Fruit fly (Drosophila melanogaster) whole organism, embryonic: Measurements from ENCODE around the gene Tace.
A peak's percentile ranks its signal among the peaks of the same experiment; 100 is the strongest.

Experiments used
- CG10321 ChIP-seq: fragments of 200-800 bp; sonication (Bioruptor generic); IDR thresholded peaks from 2 replicates; pipeline ENCODE4 v1.3.6; 2022; ENCODE audit warnings: missing biosample characterization, missing genetic modification characterization
- CG10654 ChIP-seq: fragments of 200-800 bp; sonication (Bioruptor generic); optimal IDR thresholded peaks from 2 replicates; lab custom pipeline; 2016; ENCODE audit warnings: missing biosample characterization, missing genetic modification characterization
- CG10979 ChIP-seq: fragments of 200-800 bp; sonication (Bioruptor generic); optimal IDR thresholded peaks from 2 replicates; lab custom pipeline; 2018; ENCODE audit warnings: missing biosample characterization, mild to moderate bottlenecking, missing genetic modification characterization, moderate library complexity
- CG11695 ChIP-seq: fragments of 200-800 bp; sonication (Bioruptor generic); IDR thresholded peaks from 3 replicates; pipeline ENCODE4 v1.3.6; 2022; ENCODE audit warnings: missing biosample characterization, missing genetic modification characterization
- CG12942 ChIP-seq: fragments of 200-800 bp; sonication (Bioruptor generic); optimal IDR thresholded peaks from 3 replicates; lab custom pipeline; 2016; ENCODE audit warnings: missing biosample characterization, missing genetic modification characterization
- CG14667 ChIP-seq: fragments of 200-800 bp; sonication (Bioruptor generic); IDR thresholded peaks from 2 replicates; pipeline ENCODE4 v1.3.6; 2022; ENCODE audit warnings: missing biosample characterization, missing genetic modification characterization
- CG15514 ChIP-seq: fragments of 200-800 bp; sonication (Bioruptor generic); optimal IDR thresholded peaks from 3 replicates; lab custom pipeline; 2017; ENCODE audit warnings: missing biosample characterization, missing genetic modification characterization, mild to moderate bottlenecking, moderate library complexity, missing genetic modification reagents
- CG1832 ChIP-seq: fragments of 200-800 bp; sonication (Bioruptor generic); optimal IDR thresholded peaks from 2 replicates; lab custom pipeline; 2017; ENCODE audit warnings: missing biosample characterization, mild to moderate bottlenecking, missing genetic modification characterization, inconsistent platforms
- CG18599 ChIP-seq: fragments of 200-800 bp; sonication (Bioruptor generic); optimal IDR thresholded peaks from 3 replicates; lab custom pipeline; 2017; ENCODE audit warnings: missing biosample characterization, missing genetic modification characterization, mild to moderate bottlenecking, moderate library complexity, missing genetic modification reagents
- CG33213 ChIP-seq: fragments of 200-800 bp; sonication (Bioruptor generic); optimal IDR thresholded peaks from 3 replicates; lab custom pipeline; 2016; ENCODE audit warnings: missing biosample characterization, missing genetic modification characterization
- CG42726 ChIP-seq: fragments of 200-800 bp; sonication (Bioruptor generic); IDR thresholded peaks from 2 replicates; pipeline ENCODE4 v1.3.6; 2022; ENCODE audit warnings: missing biosample characterization, missing genetic modification characterization; ENCODE audit not compliant: partially characterized antibody
- CG4328 ChIP-seq: fragments of 200-800 bp; sonication (Bioruptor generic); optimal IDR thresholded peaks from 3 replicates; lab custom pipeline; 2017; ENCODE audit warnings: missing biosample characterization, missing genetic modification reagents, missing genetic modification characterization
- CG4404 ChIP-seq: fragments of 200-800 bp; sonication (Bioruptor generic); IDR thresholded peaks from 2 replicates; pipeline ENCODE4 v1.3.6; 2022; ENCODE audit warnings: missing biosample characterization, missing genetic modification characterization
- CG6854 ChIP-seq: fragments of 200-800 bp; sonication (Bioruptor generic); optimal IDR thresholded peaks from 3 replicates; lab custom pipeline; 2017; ENCODE audit warnings: missing biosample characterization, mild to moderate bottlenecking, missing genetic modification characterization
- CG7271 ChIP-seq: fragments of 200-800 bp; sonication (Bioruptor generic); optimal IDR thresholded peaks from 2 replicates; lab custom pipeline; 2018; ENCODE audit warnings: missing biosample characterization, mild to moderate bottlenecking, missing genetic modification characterization, moderate library complexity
- CG7839 ChIP-seq: fragments of 200-800 bp; sonication (Bioruptor generic); optimal IDR thresholded peaks from 3 replicates; lab custom pipeline; 2018; ENCODE audit warnings: missing biosample characterization, mild to moderate bottlenecking, missing genetic modification characterization, moderate library complexity
- CG8290 ChIP-seq, 3 experiments: fragments of 200-800 bp; sonication (Bioruptor generic); optimal IDR thresholded peaks; 2 replicates each; lab custom pipeline; 2016 to 2019; ENCODE audit warnings: missing biosample characterization in 3 of 3, missing genetic modification characterization in 3 of 3, mild to moderate bottlenecking in 2 of 3, moderate library complexity in 1 of 3
- CG9215 ChIP-seq: fragments of 200-800 bp; sonication (Bioruptor generic); IDR thresholded peaks from 2 replicates; pipeline ENCODE4 v1.3.6; 2022; ENCODE audit warnings: missing biosample characterization, missing genetic modification characterization
- CG9797 ChIP-seq: fragments of 200-800 bp; sonication (Bioruptor generic); optimal IDR thresholded peaks from 3 replicates; lab custom pipeline; 2018; ENCODE audit warnings: missing biosample characterization, mild to moderate bottlenecking, missing genetic modification characterization
- Ets65A ChIP-seq: fragments of 200-800 bp; sonication (Bioruptor generic); peaks from one replicate; lab custom pipeline; 2016; ENCODE audit warnings: missing biosample characterization, missing genetic modification characterization
- Fer3 ChIP-seq: fragments of 200-800 bp; sonication (Bioruptor generic); optimal IDR thresholded peaks from 2 replicates; lab custom pipeline; 2018; ENCODE audit warnings: missing biosample characterization, mild to moderate bottlenecking, missing genetic modification characterization, moderate library complexity
- HLH54F ChIP-seq: fragments of 200-800 bp; sonication (Bioruptor generic); optimal IDR thresholded peaks from 3 replicates; lab custom pipeline; 2016; ENCODE audit warnings: missing biosample characterization, missing genetic modification characterization
- Med ChIP-seq: fragments of 200-800 bp; sonication (Bioruptor generic); peaks from one replicate; lab custom pipeline; 2016; ENCODE audit warnings: missing biosample characterization, missing genetic modification characterization, mild to moderate bottlenecking, inconsistent platforms, moderate library complexity
- Meics ChIP-seq: fragments of 200-800 bp; sonication (Bioruptor generic); optimal IDR thresholded peaks from 2 replicates; lab custom pipeline; 2017; ENCODE audit warnings: missing biosample characterization, mild to moderate bottlenecking, missing genetic modification characterization
- Mes4 ChIP-seq: fragments of 200-800 bp; sonication (Bioruptor generic); optimal IDR thresholded peaks from 2 replicates; lab custom pipeline; 2016; ENCODE audit warnings: missing biosample characterization, missing genetic modification characterization
- Ptx1 ChIP-seq: fragments of 200-800 bp; sonication (Bioruptor generic); IDR thresholded peaks from 2 replicates; pipeline ENCODE4 v1.3.6; 2022; ENCODE audit warnings: missing biosample characterization, missing genetic modification characterization
- Rx ChIP-seq: fragments of 200-800 bp; sonication (Bioruptor generic); IDR thresholded peaks from 2 replicates; pipeline ENCODE4 v1.3.6; 2022; ENCODE audit warnings: missing biosample characterization, missing genetic modification characterization
- ac ChIP-seq: fragments of 200-800 bp; sonication (Bioruptor generic); optimal IDR thresholded peaks from 3 replicates; lab custom pipeline; 2017; ENCODE audit warnings: missing biosample characterization, mild to moderate bottlenecking, missing genetic modification characterization
- al ChIP-seq: fragments of 200-800 bp; sonication (Bioruptor generic); IDR thresholded peaks from 2 replicates; pipeline ENCODE4 v1.3.6; 2022; ENCODE audit warnings: missing biosample characterization, missing genetic modification characterization
- cad ChIP-seq: fragments of >200 bp; optimal IDR thresholded peaks from 2 replicates; lab custom pipeline; 2017; ENCODE audit warnings: missing biosample characterization, missing genetic modification characterization
- cato ChIP-seq: fragments of 200-800 bp; sonication (Bioruptor generic); optimal IDR thresholded peaks from 2 replicates; lab custom pipeline; 2016; ENCODE audit warnings: missing biosample characterization, missing genetic modification characterization, borderline replicate concordance
- dysf ChIP-seq: fragments of 200-800 bp; sonication (Bioruptor generic); IDR thresholded peaks from 3 replicates; pipeline ENCODE4 v1.3.6; 2022; ENCODE audit warnings: missing biosample characterization, missing genetic modification characterization
- eve ChIP-seq, 2 experiments: fragments of >200 bp; optimal IDR thresholded peaks; 2 replicates each; lab custom pipeline; 2017; ENCODE audit warnings: missing biosample characterization in 2 of 2, missing genetic modification characterization in 2 of 2
- exex ChIP-seq: fragments of 200-800 bp; sonication (Bioruptor generic); optimal IDR thresholded peaks from 4 replicates; lab custom pipeline; 2018; ENCODE audit warnings: missing biosample characterization, mild to moderate bottlenecking, missing genetic modification characterization, moderate library complexity
- jumu ChIP-seq: fragments of 200-800 bp; sonication (Bioruptor generic); optimal IDR thresholded peaks from 3 replicates; lab custom pipeline; 2016; ENCODE audit warnings: missing biosample characterization, missing genetic modification characterization
- mirr ChIP-seq: fragments of 200-800 bp; sonication (Bioruptor generic); optimal IDR thresholded peaks from 3 replicates; lab custom pipeline; 2018; ENCODE audit warnings: missing biosample characterization, mild to moderate bottlenecking, missing genetic modification characterization
- org-1 ChIP-seq: fragments of 200-800 bp; sonication (Bioruptor generic); optimal IDR thresholded peaks from 2 replicates; lab custom pipeline; 2017; ENCODE audit warnings: missing biosample characterization, missing genetic modification characterization
- otp ChIP-seq: fragments of 200-800 bp; sonication (Bioruptor generic); IDR thresholded peaks from 3 replicates; pipeline ENCODE4, ENCODE4 v1.3.6; 2022; ENCODE audit warnings: missing biosample characterization, missing genetic modification characterization
- phol ChIP-seq: fragments of 200-800 bp; sonication (Bioruptor generic); optimal IDR thresholded peaks from 3 replicates; lab custom pipeline; 2018; ENCODE audit warnings: missing biosample characterization, mild to moderate bottlenecking, missing genetic modification characterization, moderate library complexity
- prd ChIP-seq, 3 experiments: fragments of >200 bp in 2 of 3; fragments of 200-800 bp in 1 of 3; sonication (Bioruptor generic) in 1 of 3; optimal IDR thresholded peaks in 2 of 3; IDR thresholded peaks in 1 of 3; 2 replicates in 2 of 3; 3 replicates in 1 of 3; pipeline versions ENCODE4 v1.3.6 to Lab custom; 2017 to 2022; ENCODE audit warnings: missing biosample characterization in 1 of 3, missing genetic modification characterization in 1 of 3
- pros ChIP-seq: fragments of 200-800 bp; sonication (Bioruptor generic); optimal IDR thresholded peaks from 3 replicates; lab custom pipeline; 2019; ENCODE audit warnings: missing biosample characterization, mild to moderate bottlenecking, missing genetic modification characterization, moderate library complexity
- salm ChIP-seq: fragments of 200-800 bp; sonication (Bioruptor generic); optimal IDR thresholded peaks from 2 replicates; lab custom pipeline; 2018; ENCODE audit warnings: missing biosample characterization, mild to moderate bottlenecking, missing genetic modification characterization
- schlank ChIP-seq: fragments of 200-800 bp; sonication (Bioruptor generic); optimal IDR thresholded peaks from 2 replicates; lab custom pipeline; 2018; ENCODE audit warnings: missing biosample characterization, mild to moderate bottlenecking, missing genetic modification characterization
- slbo ChIP-seq: fragments of 200-800 bp; sonication (Bioruptor generic); IDR thresholded peaks from 2 replicates; pipeline ENCODE4 v1.3.6; 2022; ENCODE audit warnings: missing biosample characterization, missing genetic modification characterization
- stc ChIP-seq: fragments of 200-800 bp; sonication (Bioruptor generic); IDR thresholded peaks from 2 replicates; pipeline ENCODE4 v1.3.6; 2022; ENCODE audit warnings: missing biosample characterization, missing genetic modification characterization
- zen2 ChIP-seq: fragments of 200-800 bp; sonication (Bioruptor generic); IDR thresholded peaks from 3 replicates; pipeline ENCODE4 v1.3.6; 2022; ENCODE audit warnings: missing biosample characterization, missing genetic modification characterization; ENCODE audit not compliant: partially characterized antibody
- zf30C ChIP-seq: fragments of 200-800 bp; sonication (Bioruptor generic); optimal IDR thresholded peaks from 3 replicates; lab custom pipeline; 2018; ENCODE audit warnings: missing biosample characterization, mild to moderate bottlenecking, missing genetic modification characterization

Tace gene

dm6 chr3R:30012602-30013489 is 12.5 kb downstream of the Tace start (continued):
- peak; percentile 42; the same call in 1 of the 3 replicates for TF ChIP-seq otp (GFP tag; lab: Robert Waterston, UW)
- TF ChIP-seq Meics (GFP tag; lab: Kevin White, UChicago), result peak; percentile 46
- TF ChIP-seq org-1 (GFP tag; lab: Kevin White, UChicago), result no peak
- TF ChIP-seq CG10979, result no peak
- TF ChIP-seq stc (GFP tag; lab: Robert Waterston, UW), result 0 out of 2 replicates have a peak, but pooled peaks have one; percentile 25
- TF ChIP-seq HLH54F, result peak; percentile 6
- peak; percentile 48; the same call in 1 of the 2 replicates for TF ChIP-seq slbo (GFP tag; lab: Robert Waterston, UW)
- TF ChIP-seq eve (GFP tag; optimal IDR thresholded peaks at IDR 0.05; lab: Kevin White, UChicago), result no peak
- TF ChIP-seq ac (GFP tag; lab: Kevin White, UChicago), result no peak
- TF ChIP-seq CG4328, result no peak
- no peak for TF ChIP-seq prd (optimal IDR thresholded peaks at IDR 0.05; lab: Kevin White, UChicago)
- TF ChIP-seq prd (GFP tag; IDR thresholded peaks at IDR 0.05; lab: Robert Waterston, UW), result peak; percentile 35; the same call in 1 of the 3 replicates
- peak; percentile 35 for TF ChIP-seq Fer3
- TF ChIP-seq cad (GFP tag; lab: Kevin White, UChicago), result no peak
- TF ChIP-seq zf30C (GFP tag; lab: Kevin White, UChicago), result no peak
- TF ChIP-seq CG10321 (GFP tag; lab: Robert Waterston, UW), result no peak
- TF ChIP-seq CG7271 (tag; lab: Kevin White, UChicago), result no peak
- 0 out of 3 replicates have a peak, but pooled peaks have one; percentile 35 for TF ChIP-seq CG11695 (GFP tag; lab: Robert Waterston, UW)
- TF ChIP-seq exex (tag; lab: Kevin White, UChicago), result peak; percentile 64
- peak; percentile 6 for TF ChIP-seq CG7839
- TF ChIP-seq CG10654 (GFP tag; lab: Kevin White, UChicago), result no peak
- TF ChIP-seq Rx (GFP tag; lab: Robert Waterston, UW), result no peak; the same call in 1 of the 2 replicates
- TF ChIP-seq CG8290 (GFP tag; optimal IDR thresholded peaks at IDR 0.05; lab: Kevin White, UChicago), result no peak
- peak in 1 of 2 experiments; percentile 44 for TF ChIP-seq CG8290 (tag; optimal IDR thresholded peaks at IDR 0.05; lab: Kevin White, UChicago)
- no peak for TF ChIP-seq schlank (tag; lab: Kevin White, UChicago)
- TF ChIP-seq Med, result peak; percentile 91
- TF ChIP-seq CG14667 (GFP tag; lab: Robert Waterston, UW), result no peak
- TF ChIP-seq CG12942 (GFP tag; lab: Kevin White, UChicago), result no peak
- peak; percentile 64 for TF ChIP-seq mirr (GFP tag; lab: Kevin White, UChicago)
- TF ChIP-seq CG4404 (GFP tag; lab: Robert Waterston, UW), result no peak
- no peak for TF ChIP-seq salm (tag; lab: Kevin White, UChicago)
- TF ChIP-seq zen2, result no peak
- peak; percentile 27; the same call in 1 of the 2 replicates for TF ChIP-seq CG9215 (GFP tag; lab: Robert Waterston, UW)
- no peak for TF ChIP-seq CG9797 (GFP tag; lab: Kevin White, UChicago)
- peak; percentile 36; the same call in 1 of the 2 replicates for TF ChIP-seq al (GFP tag; lab: Robert Waterston, UW)
- TF ChIP-seq pros, result no peak
- TF ChIP-seq jumu (GFP tag; lab: Kevin White, UChicago), result no peak
- peak; percentile 54; the same call in 2 of the 3 replicates for TF ChIP-seq dysf (GFP tag; lab: Robert Waterston, UW)
- TF ChIP-seq CG6854 (GFP tag; lab: Kevin White, UChicago), result no peak
- no peak for TF ChIP-seq CG1832 (GFP tag; lab: Kevin White, UChicago)
- no peak for TF ChIP-seq Mes4
- peak; percentile 67 for TF ChIP-seq CG18599 (GFP tag; lab: Kevin White, UChicago)
- TF ChIP-seq phol (tag; lab: Kevin White, UChicago), result no peak
- TF ChIP-seq CG15514 (GFP tag; lab: Kevin White, UChicago), result peak; percentile 38
- 0 out of 2 replicates have a peak, but pooled peaks have one; percentile 32 for TF ChIP-seq Ptx1 (GFP tag; lab: Robert Waterston, UW)
- no peak for TF ChIP-seq CG42726 (GFP tag; lab: Robert Waterston, UW)
- TF ChIP-seq Ets65A (GFP tag; lab: Kevin White, UChicago), result no peak
- no peak for TF ChIP-seq cato (GFP tag; lab: Kevin White, UChicago)
- no peak for TF ChIP-seq CG33213 (GFP tag; lab: Kevin White, UChicago)
